Worm (Caenorhabditis elegans) whole organism, mixed stage, embryonic: ENCODE measurements around the gene C27A7.3.

ENCODE experiments used
- elt-1 ChIP-seq: sonication (generic microtip); optimal IDR thresholded peaks from 2 replicates; lab custom pipeline; 2017; ENCODE audit warnings: missing genetic modification characterization, mild to moderate bottlenecking, missing compliant biosample characterization, antibody characterized with exemption, moderate library complexity, borderline replicate concordance; ENCODE audit not compliant: insufficient read depth
- nhr-2 ChIP-seq: fragments of 150-350 bp; optimal IDR thresholded peaks from 2 replicates; lab custom pipeline; 2014; ENCODE audit warnings: missing biosample characterization, missing genetic modification characterization
- nhr-76 ChIP-seq: sonication (generic microtip); optimal IDR thresholded peaks from 2 replicates; lab custom pipeline; 2017; ENCODE audit warnings: missing biosample characterization, missing genetic modification characterization
- sptf-1 ChIP-seq: sonication (generic microtip); optimal IDR thresholded peaks from 2 replicates; lab custom pipeline; 2017; ENCODE audit warnings: mild to moderate bottlenecking, missing genetic modification characterization, moderate library complexity, missing compliant biosample characterization
- unc-62 ChIP-seq: fragments of 150-350 bp; optimal IDR thresholded peaks from 2 replicates; lab custom pipeline; 2014; ENCODE audit warnings: missing biosample characterization, missing genetic modification reagents, missing genetic modification characterization

- TF ChIP-seq unc-62 (GFP tag; lab: Kevin White, UChicago), result no peak
- TF ChIP-seq nhr-2 (tag; lab: Kevin White, UChicago), result no peak
- no peak for TF ChIP-seq nhr-76
- no peak for TF ChIP-seq sptf-1 (tag; lab: Kevin White, UChicago)
- no peak for TF ChIP-seq elt-1
Observed at ce11 chrV:12159975-12160374, 19.2 kb downstream of the C27A7.3 start.
